Worm (Caenorhabditis elegans): ENCODE measurements around the gene H03A11.2.

ce11 chrX:15221865-15222551 lies 8.4 kb downstream of the H03A11.2 start:
- TF ChIP-seq nfya-1 (tag; optimal IDR thresholded peaks at IDR 0.05; ENCODE audit: borderline replicate concordance, insufficient read depth) (no peak), ama-1 (optimal IDR thresholded peaks at IDR 0.05) (no peak), ama-1 (GFP tag; optimal IDR thresholded peaks at IDR 0.05) (no peak), unc-62 (GFP tag; optimal IDR thresholded peaks at IDR 0.05) (no peak)

Measured in whole organism, young adult.